Fruit fly (Drosophila melanogaster): Measurements from ENCODE around the gene CG17186.

The CG17186 gene

dm6 chr3R:19846870-19847590 is 30.3 kb downstream of the CG17186 start, which contains the start of gene MICU3 (continued):
- TF ChIP-seq ken (GFP tag; IDR thresholded peaks at IDR 0.05) = no peak; the same call in 2 of the 3 replicates
- TF ChIP-seq CG9727 (GFP tag; optimal IDR thresholded peaks at IDR 0.05) = peak; percentile 66
- peak; percentile 58 for TF ChIP-seq zen (tag; optimal IDR thresholded peaks at IDR 0.05)
- no peak for TF ChIP-seq onecut (GFP tag; IDR thresholded peaks at IDR 0.05)
- no peak for TF ChIP-seq nau (GFP tag; optimal IDR thresholded peaks at IDR 0.05)
- TF ChIP-seq Ravus (GFP tag; IDR thresholded peaks at IDR 0.05) = no peak
- peak; percentile 47 for TF ChIP-seq kay (GFP tag; optimal IDR thresholded peaks at IDR 0.05)
- no peak for TF ChIP-seq CG6683 (GFP tag; optimal IDR thresholded peaks at IDR 0.05)
- 0 out of 3 replicates have a peak, but pooled peaks have one; percentile 52 for TF ChIP-seq CG2889 (GFP tag; IDR thresholded peaks at IDR 0.05)
- TF ChIP-seq CG7987 (GFP tag; optimal IDR thresholded peaks at IDR 0.05) = peak; percentile 16
- TF ChIP-seq hkb (optimal IDR thresholded peaks at IDR 0.05) = no peak
- no peak for TF ChIP-seq hkb (GFP tag; IDR thresholded peaks at IDR 0.05)
- peak; percentile 72 for TF ChIP-seq CG10209 (GFP tag; optimal IDR thresholded peaks at IDR 0.05)
- TF ChIP-seq Xbp1 (GFP tag; optimal IDR thresholded peaks at IDR 0.05) = peak; percentile 83
- TF ChIP-seq repo (GFP tag; optimal IDR thresholded peaks at IDR 0.05) = peak; percentile 9
- TF ChIP-seq crc (GFP tag; optimal IDR thresholded peaks at IDR 0.05) = no peak
- peak; percentile 60 for TF ChIP-seq CG15269 (tag; optimal IDR thresholded peaks at IDR 0.05)
- no peak for TF ChIP-seq CG12219 (GFP tag; optimal IDR thresholded peaks at IDR 0.05)
- no peak for TF ChIP-seq sens-2 (GFP tag; IDR thresholded peaks at IDR 0.05)
- peak; percentile 37 for TF ChIP-seq emc (GFP tag; optimal IDR thresholded peaks at IDR 0.05)
- TF ChIP-seq CG17912 (GFP tag; optimal IDR thresholded peaks at IDR 0.05) = no peak
- TF ChIP-seq Sin3A (optimal IDR thresholded peaks at IDR 0.05) = peak; percentile 52
- TF ChIP-seq sc (optimal IDR thresholded peaks at IDR 0.05) = no peak
- TF ChIP-seq sc (GFP tag; optimal IDR thresholded peaks at IDR 0.05) = no peak
- peak; percentile 72; the same call in 2 of the 3 replicates for TF ChIP-seq zfh1 (GFP tag; IDR thresholded peaks at IDR 0.05)
- no peak for TF ChIP-seq toy (GFP tag; IDR thresholded peaks at IDR 0.05)
- peak; percentile 48 for TF ChIP-seq pzg (GFP tag; optimal IDR thresholded peaks at IDR 0.05)
- TF ChIP-seq CG4328 (GFP tag; optimal IDR thresholded peaks at IDR 0.05) = no peak
- no peak for TF ChIP-seq HmgD (GFP tag; optimal IDR thresholded peaks at IDR 0.05)
- TF ChIP-seq Sox102F (GFP tag; optimal IDR thresholded peaks at IDR 0.05) = peak; percentile 60
- no peak for TF ChIP-seq B-H2 (GFP tag; optimal IDR thresholded peaks at IDR 0.05)
- no peak for TF ChIP-seq wdn (GFP tag; IDR thresholded peaks at IDR 0.05)
- TF ChIP-seq tin (GFP tag; optimal IDR thresholded peaks at IDR 0.05) = peak; percentile 68
- peak; percentile 16 for TF ChIP-seq cwo (GFP tag; optimal IDR thresholded peaks at IDR 0.05)
- TF ChIP-seq YL-1 (GFP tag; optimal IDR thresholded peaks at IDR 0.05) = no peak
- TF ChIP-seq CG33213 (GFP tag; optimal IDR thresholded peaks at IDR 0.05) = peak; percentile 57
- peak; percentile 19 for TF ChIP-seq Elba2 (GFP tag; optimal IDR thresholded peaks at IDR 0.05)
- TF ChIP-seq CG11696 (GFP tag; IDR thresholded peaks at IDR 0.05) = no peak
- TF ChIP-seq CG1233 (GFP tag; optimal IDR thresholded peaks at IDR 0.05) = peak; percentile 26
- peak; percentile 80 for TF ChIP-seq CG11456 (GFP tag; IDR thresholded peaks at IDR 0.05)
- TF ChIP-seq dmrt11E (tag; optimal IDR thresholded peaks at IDR 0.05) = peak; percentile 64
- TF ChIP-seq gem (tag; optimal IDR thresholded peaks at IDR 0.05) = peak; percentile 77
- peak; percentile 71; the same call in 2 of the 3 replicates for TF ChIP-seq CG6791 (GFP tag; IDR thresholded peaks at IDR 0.05; ENCODE audit: partially characterized antibody)
- peak; percentile 13 for TF ChIP-seq CG3838 (GFP tag; optimal IDR thresholded peaks at IDR 0.05)
- peak; percentile 60 for TF ChIP-seq vfl (GFP tag; optimal IDR thresholded peaks at IDR 0.05)
- peak; percentile 50 for TF ChIP-seq HmgZ (tag; optimal IDR thresholded peaks at IDR 0.05)
- peak; percentile 49 for TF ChIP-seq unpg (GFP tag; optimal IDR thresholded peaks at IDR 0.05)
- TF ChIP-seq H15 (GFP tag; IDR thresholded peaks at IDR 0.05) = no peak
- no peak for TF ChIP-seq ac (GFP tag; optimal IDR thresholded peaks at IDR 0.05)
- no peak for TF ChIP-seq CG9797 (GFP tag; optimal IDR thresholded peaks at IDR 0.05)
- TF ChIP-seq nerfin-1 (tag; optimal IDR thresholded peaks at IDR 0.05) = peak; percentile 84

Measured in whole organism, embryonic.